Worm (Caenorhabditis elegans) whole organism, early embryonic: Measurements from ENCODE around the gene ZK512.10.

ENCODE experiments used
- B0310.2 ChIP-seq: sonication (generic microtip); optimal IDR thresholded peaks from 2 replicates; lab custom pipeline; 2016; ENCODE audit warnings: mild to moderate bottlenecking, missing genetic modification characterization, missing compliant biosample characterization
- aly-1 ChIP-seq: sonication (generic microtip); optimal IDR thresholded peaks from 2 replicates; lab custom pipeline; 2016; ENCODE audit warnings: missing genetic modification characterization, missing compliant biosample characterization
- ama-1 ChIP-seq: fragments of 150-350 bp; optimal IDR thresholded peaks from 2 replicates; lab custom pipeline; 2014
- ceh-13 ChIP-seq: fragments of 200-800 bp; sonication (Bioruptor generic); optimal IDR thresholded peaks from 2 replicates; lab custom pipeline; 2018; ENCODE audit warnings: mild to moderate bottlenecking, missing genetic modification characterization, missing compliant biosample characterization
- ceh-36 ChIP-seq: sonication (generic microtip); optimal IDR thresholded peaks from 2 replicates; lab custom pipeline; 2016; ENCODE audit warnings: missing genetic modification characterization, inconsistent platforms, missing compliant biosample characterization
- ets-7 ChIP-seq: sonication (generic microtip); optimal IDR thresholded peaks from 2 replicates; lab custom pipeline; 2016; ENCODE audit warnings: missing genotype, missing genetic modification characterization, missing compliant biosample characterization
- flt-1 ChIP-seq: fragments of 200-800 bp; sonication (Bioruptor generic); IDR thresholded peaks from 2 replicates; pipeline ENCODE4 v1.3.6; 2022; ENCODE audit warnings: missing genetic modification characterization, missing compliant biosample characterization
- hmbx-1 ChIP-seq: sonication (generic microtip); optimal IDR thresholded peaks from 2 replicates; lab custom pipeline; 2016; ENCODE audit warnings: mild to moderate bottlenecking, missing genetic modification characterization, missing compliant biosample characterization
- hmg-4 ChIP-seq: fragments of 200-800 bp; sonication (Bioruptor generic); optimal IDR thresholded peaks from 2 replicates; lab custom pipeline; 2018; ENCODE audit warnings: mild to moderate bottlenecking, missing genetic modification characterization, missing compliant biosample characterization
- hnd-1 ChIP-seq: sonication (generic microtip); optimal IDR thresholded peaks from 2 replicates; lab custom pipeline; 2016; ENCODE audit warnings: missing genetic modification characterization, missing compliant biosample characterization
- pes-1 ChIP-seq: fragments of 200-800 bp; sonication (Bioruptor generic); IDR thresholded peaks from 2 replicates; pipeline ENCODE4 v1.3.6; 2022; ENCODE audit warnings: missing genetic modification reagents, missing genetic modification characterization, missing compliant biosample characterization
- sea-1 ChIP-seq: fragments of 200-800 bp; sonication (Bioruptor generic); conservative IDR thresholded peaks from 2 replicates; pipeline ENCODE4 v1.3.6; 2022; ENCODE audit warnings: missing genetic modification characterization, missing compliant biosample characterization
- tbx-11 ChIP-seq: fragments of 200-800 bp; sonication (Bioruptor generic); IDR thresholded peaks from 2 replicates; pipeline ENCODE4 v1.3.6; 2022; ENCODE audit warnings: missing genetic modification characterization, missing compliant biosample characterization
- tbx-37 ChIP-seq: fragments of 200-800 bp; sonication (Bioruptor generic); conservative IDR thresholded peaks from 2 replicates; pipeline ENCODE4 v1.3.6; 2022; ENCODE audit warnings: missing genetic modification reagents, missing genetic modification characterization, missing compliant biosample characterization

ce11 chrIII:9084329-9084728, 46.4 kb upstream of the ZK512.10 start:
- TF ChIP-seq ama-1 (lab: Kevin White, UChicago) (no peak), B0310.2 (tag; lab: Kevin White, UChicago) (no peak), tbx-11 (GFP tag; lab: Robert Waterston, UW) (no peak), hmg-4 (GFP tag; lab: Kevin White, UChicago) (no peak), flt-1 (no peak), ets-7 (tag; lab: Kevin White, UChicago) (no peak), pes-1 (GFP tag; lab: Robert Waterston, UW) (no peak), aly-1 (no peak), tbx-37 (GFP tag; lab: Robert Waterston, UW) (no peak), hmbx-1 (no peak), hnd-1 (tag; lab: Kevin White, UChicago) (no peak), ceh-13 (GFP tag; lab: Kevin White, UChicago) (no peak), sea-1 (no peak), ceh-36 (tag; lab: Kevin White, UChicago) (no peak)
